Worm (Caenorhabditis elegans): ENCODE measurements around the gene C17B7.3.

C17B7.3 gene

DNA sequence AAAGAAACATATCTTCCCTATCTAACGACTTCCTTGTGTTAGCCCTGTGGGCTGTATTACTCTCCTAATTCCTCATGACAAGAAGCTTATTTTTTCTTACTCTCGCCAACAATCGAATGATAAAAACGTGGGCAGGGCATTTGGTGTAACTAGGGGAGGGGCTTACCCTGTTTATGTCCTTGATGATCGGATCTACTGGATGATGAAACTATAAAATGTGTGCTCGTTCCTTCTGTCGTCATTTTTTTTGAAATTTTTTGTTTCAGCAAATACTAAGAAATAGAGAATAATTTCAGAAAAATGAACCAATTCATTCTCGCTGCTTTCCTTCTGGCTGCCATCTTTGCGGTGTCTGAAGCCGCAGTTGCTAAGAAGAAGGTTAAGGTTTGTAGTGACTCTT is at the start of gene C17B7.3:
C17B7.3 (plus strand) TSS at position 301 of the 400 bp plus-strand sequence.
- TF ChIP-seq fkh-3 (tag; optimal IDR thresholded peaks at IDR 0.05) (no peak), snpc-1.3 (tag; optimal IDR thresholded peaks at IDR 0.05; ENCODE audit: insufficient read depth) (no peak), ceh-100 (GFP tag; IDR thresholded peaks at IDR 0.05) (no peak), somi-1 (GFP tag; optimal IDR thresholded peaks at IDR 0.05) (no peak), ztf-18 (tag; optimal IDR thresholded peaks at IDR 0.05) (no peak), rec-8 (tag; optimal IDR thresholded peaks at IDR 0.05) (no peak), madf-8 (GFP tag; conservative IDR thresholded peaks at IDR 0.05) (no peak), F10E7.11 (tag; optimal IDR thresholded peaks at IDR 0.05) (no peak), ztf-28 (GFP tag; IDR thresholded peaks at IDR 0.05) (no peak), F33H1.4 (GFP tag; IDR thresholded peaks at IDR 0.05) (no peak), ztf-6 (GFP tag; IDR thresholded peaks at IDR 0.05) (no peak), xnd-1 (tag; optimal IDR thresholded peaks at IDR 0.05) (no peak), hmg-20 (GFP tag; IDR thresholded peaks at IDR 0.05) (no peak), B0035.1 (tag; optimal IDR thresholded peaks at IDR 0.05) (no peak), attf-6 (GFP tag; IDR thresholded peaks at IDR 0.05) (no peak)

ce11 chrV:3295368-3295767 is 47.2 kb upstream of the C17B7.3 start:
- no peak for TF ChIP-seq aptf-2 (GFP tag; conservative IDR thresholded peaks at IDR 0.05)
- no peak for TF ChIP-seq atf-7 (tag; optimal IDR thresholded peaks at IDR 0.05)
- TF ChIP-seq lin-26 (GFP tag; IDR thresholded peaks at IDR 0.05): no peak
- no peak for TF ChIP-seq snpc-3.4 (tag; optimal IDR thresholded peaks at IDR 0.05)
- no peak for TF ChIP-seq egrh-3 (GFP tag; IDR thresholded peaks at IDR 0.05)

- TF ChIP-seq ets-4 (GFP tag; optimal IDR thresholded peaks at IDR 0.05) (no peak), lin-35 (GFP tag; optimal IDR thresholded peaks at IDR 0.05) (no peak)
Measured at ce11 chrV:3297764-3298163, 44.8 kb upstream of the C17B7.3 start, which contains the start of gene srx-122. srx-122 (minus strand) TSS chrV:3297864.

DNA sequence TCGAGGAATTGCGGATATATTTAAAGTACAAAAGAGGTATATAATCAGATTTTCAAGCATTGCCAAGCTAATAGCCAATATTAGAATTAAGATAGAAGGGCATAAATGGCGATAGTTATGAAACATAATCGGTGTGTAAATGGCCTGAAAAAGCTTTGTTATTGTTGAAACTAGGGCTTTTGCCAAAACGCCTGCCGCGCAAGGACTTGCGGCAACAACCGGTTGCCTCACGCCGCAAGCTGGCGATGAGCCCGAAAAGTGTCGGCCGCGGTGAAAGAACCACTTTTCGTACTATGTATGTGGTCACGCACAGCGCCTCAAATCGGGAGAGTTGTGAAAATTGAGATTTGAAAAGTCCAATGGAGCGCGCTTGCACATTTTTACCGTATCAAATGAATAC is 43.2 kb upstream of the C17B7.3 start:
- no peak for TF ChIP-seq snpc-4 (GFP tag; optimal IDR thresholded peaks at IDR 0.05)
- no peak for TF ChIP-seq snpc-4 (tag; optimal IDR thresholded peaks at IDR 0.05)
- TF ChIP-seq ztf-25 (GFP tag; IDR thresholded peaks at IDR 0.05): 0 out of 2 replicates have a peak, but pooled peaks have one; percentile 36
- TF ChIP-seq aptf-3 (GFP tag; IDR thresholded peaks at IDR 0.05): no peak
- no peak for TF ChIP-seq chd-7 (tag; optimal IDR thresholded peaks at IDR 0.05)
- no peak for TF ChIP-seq ztf-3 (GFP tag; optimal IDR thresholded peaks at IDR 0.05)
- TF ChIP-seq let-526 (GFP tag; IDR thresholded peaks at IDR 0.05): 0 out of 2 replicates have a peak, but pooled peaks have one; percentile 22
- peak; percentile 66; the same call in 1 of the 2 replicates for TF ChIP-seq egl-18 (GFP tag; IDR thresholded peaks at IDR 0.05)

DNA sequence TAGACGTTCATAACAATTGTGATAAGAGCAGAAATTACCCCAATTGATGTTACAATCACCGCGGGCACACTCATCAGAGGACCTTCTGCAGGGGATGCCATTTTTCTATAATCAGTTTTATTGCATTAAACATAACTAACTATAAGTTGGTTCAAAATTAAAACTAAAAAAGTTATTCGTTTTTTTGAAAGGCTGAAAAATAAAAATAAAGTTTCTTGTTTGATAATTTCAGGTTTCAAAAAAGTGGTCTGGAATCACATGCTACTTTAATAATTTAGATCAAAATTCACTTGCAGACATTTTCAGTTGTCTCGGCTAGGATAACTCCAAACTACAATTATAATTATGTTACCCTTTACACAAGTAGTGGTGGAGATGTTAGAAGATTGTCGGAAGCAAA is 40.7 kb upstream of the C17B7.3 start, which contains the start of gene srbc-1:
srbc-1 (minus strand) TSS at position 101 of the 400 bp plus-strand sequence.
- TF ChIP-seq T26A5.8 (tag; optimal IDR thresholded peaks at IDR 0.05) (no peak), zfh-2 (GFP tag; conservative IDR thresholded peaks at IDR 0.05) (no peak), ets-4 (GFP tag; optimal IDR thresholded peaks at IDR 0.05) (no peak), gei-17 (GFP tag; optimal IDR thresholded peaks at IDR 0.05) (no peak), F49E8.2 (tag; optimal IDR thresholded peaks at IDR 0.05; ENCODE audit: insufficient read depth) (no peak), ccch-3 (GFP tag; optimal IDR thresholded peaks at IDR 0.05) (no peak), dpl-1 (GFP tag; optimal IDR thresholded peaks at IDR 0.05) (no peak), egl-44 (GFP tag; IDR thresholded peaks at IDR 0.05) (no peak), ceh-40 (GFP tag; IDR thresholded peaks at IDR 0.05) (no peak), ztf-28 (GFP tag; IDR thresholded peaks at IDR 0.05) (no peak), B0019.2 (GFP tag; conservative IDR thresholded peaks at IDR 0.05) (no peak), atf-7 (tag; optimal IDR thresholded peaks at IDR 0.05) (no peak), nhr-80 (tag; optimal IDR thresholded peaks at IDR 0.05) (no peak), unc-62 (GFP tag; optimal IDR thresholded peaks at IDR 0.05) (no peak), pbrm-1 (GFP tag; IDR thresholded peaks at IDR 0.05) (no peak)

Measured in whole organism, young adult.